Fruit fly (Drosophila melanogaster): ENCODE data around the gene Sfp24Bd.

DNA sequence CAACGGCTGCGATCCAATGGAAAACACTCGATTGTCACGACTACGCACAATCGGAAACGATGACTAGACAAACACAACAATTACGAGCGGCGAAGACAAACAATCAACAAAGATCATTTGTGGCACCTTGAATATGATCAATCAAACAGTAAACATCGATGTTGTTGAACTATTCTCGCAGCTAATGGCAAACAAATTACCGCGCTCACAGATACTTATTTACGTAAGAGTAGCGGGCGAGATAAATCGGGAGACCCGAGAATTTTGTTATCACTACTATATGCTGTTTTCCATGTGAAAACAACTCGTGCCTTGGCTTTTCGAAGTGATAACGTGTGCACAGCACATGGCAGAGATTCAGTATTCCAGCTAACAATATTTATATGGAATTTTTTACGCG, 40.1 kb downstream of the Sfp24Bd start:
- TF ChIP-seq CG12768 (GFP tag; optimal IDR thresholded peaks at IDR 0.05) (peak; percentile 31), pad (GFP tag; optimal IDR thresholded peaks at IDR 0.05) (peak; percentile 5), cic (GFP tag; optimal IDR thresholded peaks at IDR 0.05) (peak; percentile 71), CG11617 (GFP tag; optimal IDR thresholded peaks at IDR 0.05) (no peak), Clk (GFP tag; optimal IDR thresholded peaks at IDR 0.05) (peak; percentile 20), CG14711 (tag; optimal IDR thresholded peaks at IDR 0.05) (no peak), CG7045 (GFP tag; optimal IDR thresholded peaks at IDR 0.05) (no peak), Crg-1 (GFP tag; optimal IDR thresholded peaks at IDR 0.05) (peak; percentile 83), Hr96 (GFP tag; optimal IDR thresholded peaks at IDR 0.05) (no peak), CG5204 (GFP tag; optimal IDR thresholded peaks at IDR 0.05) (no peak), tj (GFP tag; optimal IDR thresholded peaks at IDR 0.05) (no peak), kay (GFP tag; ENCODE audit: borderline replicate concordance) (peak; percentile 86), ovo (GFP tag; optimal IDR thresholded peaks at IDR 0.05) (no peak)
